Worm (Caenorhabditis elegans) whole organism, early embryonic: Measurements from ENCODE around the gene ced-5.

Experiments used
- ama-1 ChIP-seq: fragments of 150-350 bp; optimal IDR thresholded peaks from 2 replicates; lab custom pipeline; 2014
- sea-1 ChIP-seq: fragments of 200-800 bp; sonication (Bioruptor generic); conservative IDR thresholded peaks from 2 replicates; pipeline ENCODE4 v1.3.6; 2022; ENCODE audit warnings: missing genetic modification characterization, missing compliant biosample characterization
- tbx-37 ChIP-seq: fragments of 200-800 bp; sonication (Bioruptor generic); conservative IDR thresholded peaks from 2 replicates; pipeline ENCODE4 v1.3.6; 2022; ENCODE audit warnings: missing genetic modification reagents, missing genetic modification characterization, missing compliant biosample characterization

DNA sequence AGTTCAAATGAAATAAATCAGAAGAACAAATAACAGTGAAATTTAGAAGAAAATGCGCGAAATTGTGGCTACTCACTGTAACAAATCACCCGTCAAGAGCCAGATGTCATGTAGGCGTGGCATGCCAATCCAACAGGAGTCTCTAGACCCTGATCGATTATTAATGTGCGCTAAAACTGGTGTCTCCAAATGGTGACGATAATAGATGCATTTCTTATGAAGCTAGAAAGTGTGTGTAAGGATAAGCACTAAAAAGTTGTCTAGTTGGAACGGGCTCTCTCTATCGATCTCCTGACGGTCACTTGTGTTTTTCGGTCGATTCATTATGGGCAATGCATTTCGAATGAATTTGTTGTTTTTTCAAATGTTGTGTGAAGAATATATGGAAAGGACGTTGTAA, 22.1 kb upstream of the ced-5 start, which contains the start of gene mec-3:
- TF ChIP-seq tbx-37 (GFP tag; lab: Robert Waterston, UW) (no peak), sea-1 (no peak), ama-1 (lab: Kevin White, UChicago) (no peak)
